Fruit fly (Drosophila melanogaster): Measurements from ENCODE around the gene CG31516.

CG31516 gene

dm6 chr3R:4197055-4197454 is 22.9 kb downstream of the CG31516 start, which contains the start of gene beta-Man (continued):
- TF ChIP-seq CG11696 (GFP tag; IDR thresholded peaks at IDR 0.05) (no peak), GATAe (GFP tag; conservative IDR thresholded peaks at IDR 0.05) (no peak), sob (GFP tag; IDR thresholded peaks at IDR 0.05) (no peak), Max (GFP tag; optimal IDR thresholded peaks at IDR 0.05) (no peak), so (GFP tag; IDR thresholded peaks at IDR 0.05) (no peak), HLH4C (GFP tag; IDR thresholded peaks at IDR 0.05; ENCODE audit: partially characterized antibody) (no peak; the same call in 2 of the 3 replicates), ase (GFP tag; IDR thresholded peaks at IDR 0.05) (no peak), Bteb2 (GFP tag; optimal IDR thresholded peaks at IDR 0.05) (no peak), lov (optimal IDR thresholded peaks at IDR 0.05) (no peak), lov (GFP tag; IDR thresholded peaks at IDR 0.05) (no peak), sc (optimal IDR thresholded peaks at IDR 0.05) (no peak), sc (GFP tag; optimal IDR thresholded peaks at IDR 0.05) (no peak), cg (GFP tag; optimal IDR thresholded peaks at IDR 0.05) (no peak), CG13287 (GFP tag; IDR thresholded peaks at IDR 0.05; ENCODE audit: partially characterized antibody) (peak; percentile 47; the same call in 1 of the 2 replicates), vvl (GFP tag; IDR thresholded peaks at IDR 0.05) (no peak), CG11723 (GFP tag; optimal IDR thresholded peaks at IDR 0.05) (no peak), abd-A (tag; optimal IDR thresholded peaks at IDR 0.05) (no peak), schlank (tag; optimal IDR thresholded peaks at IDR 0.05) (no peak), CG10431 (GFP tag; optimal IDR thresholded peaks at IDR 0.05) (no peak), pb (GFP tag; optimal IDR thresholded peaks at IDR 0.05) (no peak), HmgZ (tag; optimal IDR thresholded peaks at IDR 0.05) (peak; percentile 50), CG10274 (GFP tag; optimal IDR thresholded peaks at IDR 0.05) (no peak), Nf-YC (tag; optimal IDR thresholded peaks at IDR 0.05) (no peak), MESR4 (GFP tag; optimal IDR thresholded peaks at IDR 0.05) (peak; percentile 44), z (GFP tag; IDR thresholded peaks at IDR 0.05) (no peak), Oli (tag; optimal IDR thresholded peaks at IDR 0.05) (no peak), ara (GFP tag; IDR thresholded peaks at IDR 0.05) (no peak), E2f2 (GFP tag; IDR thresholded peaks at IDR 0.05) (peak; percentile 34; the same call in 1 of the 2 replicates), CG8089 (GFP tag; optimal IDR thresholded peaks at IDR 0.05) (no peak), Poxn (GFP tag; IDR thresholded peaks at IDR 0.05) (no peak), Ssrp (tag; optimal IDR thresholded peaks at IDR 0.05) (no peak), zen2 (GFP tag; IDR thresholded peaks at IDR 0.05; ENCODE audit: partially characterized antibody) (peak; percentile 50; the same call in 1 of the 3 replicates), CG11695 (GFP tag; IDR thresholded peaks at IDR 0.05) (no peak), CG7839 (tag; optimal IDR thresholded peaks at IDR 0.05) (no peak), CG7556 (GFP tag; optimal IDR thresholded peaks at IDR 0.05) (no peak), CG4730 (GFP tag; IDR thresholded peaks at IDR 0.05) (no peak), Atf-2 (GFP tag; optimal IDR thresholded peaks at IDR 0.05) (no peak), CG15479 (GFP tag; optimal IDR thresholded peaks at IDR 0.05) (no peak), Asciz (GFP tag; optimal IDR thresholded peaks at IDR 0.05) (no peak), Aef1 (GFP tag; IDR thresholded peaks at IDR 0.05) (no peak), Nf-YA (GFP tag; IDR thresholded peaks at IDR 0.05) (no peak), D (optimal IDR thresholded peaks at IDR 0.05) (no peak), D (GFP tag; optimal IDR thresholded peaks at IDR 0.05) (no peak), Ravus (GFP tag; IDR thresholded peaks at IDR 0.05) (no peak), Hand (GFP tag; optimal IDR thresholded peaks at IDR 0.05) (no peak), CG17186 (GFP tag; optimal IDR thresholded peaks at IDR 0.05) (peak; percentile 79), crc (GFP tag; optimal IDR thresholded peaks at IDR 0.05) (no peak), bsh (GFP tag; optimal IDR thresholded peaks at IDR 0.05) (no peak), unpg (GFP tag; optimal IDR thresholded peaks at IDR 0.05) (no peak), D19A (tag; optimal IDR thresholded peaks at IDR 0.05) (peak; percentile 7), CG5953 (GFP tag; IDR thresholded peaks at IDR 0.05) (no peak), gce (GFP tag; IDR thresholded peaks at IDR 0.05) (no peak), tio (GFP tag; optimal IDR thresholded peaks at IDR 0.05) (no peak)
